Fruit fly (Drosophila melanogaster) whole organism: Measurements from ENCODE around the gene Art8.
A peak's percentile ranks its signal among the peaks of the same experiment; 100 is the strongest.

Source experiments
- CG8478 ChIP-seq: fragments of >200 bp; optimal IDR thresholded peaks from 2 replicates; lab custom pipeline; 2018; ENCODE audit warnings: inconsistent platforms
- Dll ChIP-seq: fragments of >200 bp; optimal IDR thresholded peaks from 2 replicates; lab custom pipeline; 2017
- EcR ChIP-seq, 2 experiments: fragments of >200 bp; optimal IDR thresholded peaks; 2 replicates each; lab custom pipeline; 2017; ENCODE audit warnings: missing biosample characterization in 2 of 2, missing genetic modification characterization in 2 of 2, missing genetic modification reagents in 2 of 2
- pan ChIP-seq: fragments of >200 bp; optimal IDR thresholded peaks from 2 replicates; lab custom pipeline; 2017
- psq ChIP-seq: fragments of >200 bp; optimal IDR thresholded peaks from 2 replicates; lab custom pipeline; 2017
- usp ChIP-seq: fragments of >200 bp; optimal IDR thresholded peaks from 2 replicates; lab custom pipeline; 2017; ENCODE audit warnings: missing biosample characterization, missing genetic modification characterization, mixed read lengths

Art8 gene

DNA sequence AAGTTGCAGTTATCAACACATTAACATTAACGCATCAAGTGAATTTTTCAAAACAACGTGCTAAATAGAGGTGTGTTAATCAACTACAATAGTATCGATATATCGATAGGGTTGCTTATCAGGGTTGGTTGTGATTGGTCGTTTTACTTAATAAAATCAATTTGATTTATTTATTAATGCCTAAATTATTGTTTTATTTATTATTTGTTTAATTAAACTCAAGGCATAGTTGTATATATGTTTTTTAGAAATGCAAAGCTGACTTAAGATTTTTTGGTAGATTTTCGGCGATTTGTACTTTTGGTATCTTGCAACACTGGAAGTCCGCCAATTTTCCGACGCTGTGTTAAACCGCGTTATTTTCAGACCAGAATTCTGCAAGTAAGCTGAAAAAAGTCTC is at the start of gene Art8, which contains the start of gene dUTPase:
Gene Art8, minus strand, starts transcription at position 88 of the 400 bp plus-strand sequence.
Gene dUTPase, plus strand, starts transcription at position 314 of the 400 bp plus-strand sequence.
- TF ChIP-seq pan (lab: Kevin White, UChicago) = no peak
- TF ChIP-seq usp (GFP tag; lab: Kevin White, UChicago) = no peak
- no peak for TF ChIP-seq EcR (GFP tag; optimal IDR thresholded peaks at IDR 0.05; lab: Kevin White, UChicago)
- no peak for TF ChIP-seq CG8478 (lab: Kevin White, UChicago)
- no peak for TF ChIP-seq Dll (lab: Kevin White, UChicago)
- TF ChIP-seq psq = no peak

DNA sequence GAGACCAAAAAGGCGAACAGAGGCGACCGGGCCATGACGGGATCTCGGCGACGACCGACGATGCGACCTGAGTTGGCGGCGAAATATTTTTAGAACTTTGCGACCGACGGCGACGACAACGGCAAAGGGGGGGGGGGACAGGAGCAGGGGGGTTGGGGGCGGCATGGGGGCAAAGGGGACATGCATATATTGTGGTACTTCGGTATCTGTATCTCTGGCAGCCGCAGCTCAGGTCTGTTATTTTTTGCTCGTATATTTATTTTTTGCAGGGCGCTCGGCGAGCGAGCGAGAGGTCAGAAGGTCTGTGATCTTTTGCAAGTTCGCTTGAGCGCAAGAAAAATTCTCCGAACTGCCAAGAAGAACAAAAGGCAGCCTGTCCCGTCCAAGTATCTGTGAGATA is 48.3 kb upstream of the Art8 start:
- no peak for TF ChIP-seq pan (lab: Kevin White, UChicago)
- no peak for TF ChIP-seq CG8478 (lab: Kevin White, UChicago)
- no peak for TF ChIP-seq EcR (GFP tag; optimal IDR thresholded peaks at IDR 0.05; lab: Kevin White, UChicago)
- TF ChIP-seq usp (GFP tag; lab: Kevin White, UChicago) = no peak
- no peak for TF ChIP-seq psq
- no peak for TF ChIP-seq Dll (lab: Kevin White, UChicago)

DNA sequence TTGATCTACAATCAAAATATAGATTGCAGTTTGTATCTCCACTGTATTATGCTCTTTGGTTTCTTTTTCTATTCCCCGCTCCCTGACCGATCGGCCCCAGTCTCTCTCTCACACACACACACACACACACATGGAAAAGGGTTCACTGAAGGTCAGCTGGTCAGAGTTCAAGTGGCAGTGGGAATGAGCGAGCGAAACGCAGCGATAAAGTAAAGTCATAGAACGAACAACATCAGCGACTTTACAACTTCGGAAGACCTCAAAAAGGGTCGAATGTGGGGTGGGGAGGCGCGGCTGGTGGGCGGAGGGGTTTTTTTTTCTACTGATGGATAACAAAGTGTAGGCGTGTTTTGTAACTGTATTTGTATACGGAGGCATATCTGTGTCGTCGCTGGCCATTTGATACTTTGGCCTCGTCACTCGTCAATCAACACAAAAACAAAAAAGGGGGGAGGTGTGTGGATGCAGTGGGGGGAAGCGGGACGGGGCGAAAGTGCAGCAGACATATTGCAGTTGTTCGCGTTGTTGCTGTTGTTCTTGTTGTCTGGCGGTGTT is 47.3 kb upstream of the Art8 start:
- no peak for TF ChIP-seq usp (GFP tag; lab: Kevin White, UChicago)
- TF ChIP-seq psq = no peak
- no peak for TF ChIP-seq Dll (lab: Kevin White, UChicago)
- TF ChIP-seq pan (lab: Kevin White, UChicago) = no peak
- TF ChIP-seq CG8478 (lab: Kevin White, UChicago) = no peak
- no peak for TF ChIP-seq EcR (GFP tag; optimal IDR thresholded peaks at IDR 0.05; lab: Kevin White, UChicago)

DNA sequence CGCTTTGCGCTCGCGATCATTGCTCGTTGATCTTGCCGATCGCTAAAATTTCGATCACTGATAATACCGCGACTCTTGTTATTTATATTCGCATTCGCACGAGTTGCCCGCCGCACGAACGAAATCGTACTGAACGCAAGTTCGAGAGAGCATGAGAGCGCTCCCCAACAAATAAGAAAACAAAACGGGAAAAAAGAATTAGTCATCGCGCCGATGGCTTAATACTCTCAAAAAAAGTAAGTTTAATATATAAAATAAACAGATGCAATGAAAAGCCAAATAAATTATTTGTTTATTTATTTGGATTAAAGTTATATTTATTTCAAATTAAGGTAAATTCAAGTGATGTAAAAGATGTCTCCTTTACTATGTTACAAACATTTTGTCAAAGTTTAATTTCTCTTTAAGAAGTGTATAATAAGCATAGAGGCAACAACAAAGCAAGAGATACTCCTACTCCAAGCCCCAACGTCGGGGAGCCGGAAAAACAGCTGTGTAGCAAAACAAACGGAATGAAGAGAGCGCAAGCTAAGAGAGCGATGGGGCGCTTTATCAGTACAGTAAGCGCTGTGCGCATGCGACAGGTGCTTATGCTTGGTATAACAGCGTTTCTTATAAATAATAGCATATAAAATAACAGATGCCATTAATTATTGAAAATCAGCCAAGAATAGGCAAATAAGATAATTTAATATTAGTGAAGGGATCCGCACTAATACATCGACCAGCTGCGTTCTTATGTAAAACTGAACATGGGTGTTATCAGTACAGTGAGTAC is 46.6 kb upstream of the Art8 start:
- TF ChIP-seq Dll (lab: Kevin White, UChicago) (no peak), pan (lab: Kevin White, UChicago) (no peak), usp (GFP tag; lab: Kevin White, UChicago) (no peak), CG8478 (lab: Kevin White, UChicago) (no peak), psq (no peak), EcR (GFP tag; optimal IDR thresholded peaks at IDR 0.05; lab: Kevin White, UChicago) (no peak)

DNA sequence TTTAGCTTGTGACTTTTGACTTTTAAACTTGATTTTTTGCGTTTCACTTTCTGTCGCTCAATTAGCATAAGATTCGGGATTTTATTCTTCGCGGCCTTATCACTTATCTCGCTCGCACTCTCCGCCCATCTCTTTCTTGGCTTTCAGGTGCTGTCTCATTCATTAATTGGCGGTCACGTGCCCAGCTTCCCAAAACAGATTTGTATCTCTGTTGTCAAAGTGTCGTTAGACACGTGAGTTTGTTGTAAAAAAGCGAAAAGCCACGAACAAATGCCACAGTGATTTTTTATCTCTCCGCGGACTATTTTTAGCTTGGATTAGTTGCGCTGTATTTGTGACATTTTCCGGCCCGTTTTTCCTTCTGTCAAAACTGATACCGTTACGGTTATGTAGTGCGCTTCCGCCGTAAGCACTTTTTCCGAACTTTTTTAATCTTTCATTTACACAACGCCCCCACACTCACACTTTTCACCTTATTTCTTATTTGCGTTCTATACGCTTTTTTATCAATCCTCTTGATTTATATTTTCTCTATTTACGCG is 46.0 kb upstream of the Art8 start:
- TF ChIP-seq psq (no peak), pan (lab: Kevin White, UChicago) (no peak), CG8478 (lab: Kevin White, UChicago) (no peak)

DNA sequence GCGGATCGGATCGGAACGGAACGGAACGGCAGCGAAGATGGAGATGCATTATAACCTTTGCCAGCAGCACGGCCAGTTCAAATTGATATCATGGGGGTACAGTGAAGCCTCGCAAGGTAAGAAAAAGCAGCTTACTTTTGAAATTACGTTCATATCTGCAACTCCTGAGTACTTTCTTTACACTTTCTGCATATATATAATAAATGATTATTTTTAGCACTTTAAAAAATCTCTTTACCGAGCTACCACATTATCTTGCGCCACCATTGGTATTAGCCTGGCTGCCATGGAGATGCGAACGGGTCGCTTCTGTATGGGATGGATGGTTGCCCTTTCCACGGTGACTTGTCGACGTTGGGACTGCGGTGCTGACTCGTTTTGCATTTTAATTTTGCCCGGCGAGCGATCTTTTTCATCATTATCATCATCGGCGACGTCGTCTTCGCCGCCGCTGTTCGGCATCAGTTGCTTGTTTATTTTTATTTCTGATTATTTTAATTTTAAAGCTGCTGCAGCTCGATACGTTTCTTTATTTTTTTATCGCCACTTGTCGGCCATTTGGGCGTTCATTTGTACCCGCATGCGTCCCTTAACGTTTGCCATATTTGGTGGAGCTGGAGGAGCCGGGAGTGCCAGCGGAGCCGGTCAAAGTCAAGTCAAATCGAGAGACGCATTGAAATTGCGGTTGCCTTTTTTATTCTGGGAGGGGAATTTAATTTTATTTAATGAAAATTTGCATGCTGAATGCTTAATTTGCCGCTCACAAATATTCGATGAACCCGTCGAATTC is 42.3 kb upstream of the Art8 start:
- TF ChIP-seq Dll (lab: Kevin White, UChicago) (no peak), psq (no peak), pan (lab: Kevin White, UChicago) (no peak), CG8478 (lab: Kevin White, UChicago) (no peak), usp (GFP tag; lab: Kevin White, UChicago) (no peak), EcR (GFP tag; optimal IDR thresholded peaks at IDR 0.05; lab: Kevin White, UChicago) (no peak)

DNA sequence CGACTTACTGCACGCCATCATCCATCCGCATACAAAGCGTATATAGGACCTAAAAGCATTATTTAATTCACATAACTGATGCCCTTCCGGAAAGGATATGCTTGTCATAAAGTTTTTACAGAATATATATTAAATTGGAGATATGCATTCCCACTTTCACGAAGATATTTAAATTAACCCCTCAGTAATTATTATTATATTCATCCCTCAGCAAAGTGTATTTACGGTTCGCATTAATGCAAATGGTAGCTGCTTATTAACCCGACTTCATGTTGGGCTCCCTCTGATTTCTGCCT is 41.6 kb upstream of the Art8 start:
- no peak for TF ChIP-seq usp (GFP tag; lab: Kevin White, UChicago)

DNA sequence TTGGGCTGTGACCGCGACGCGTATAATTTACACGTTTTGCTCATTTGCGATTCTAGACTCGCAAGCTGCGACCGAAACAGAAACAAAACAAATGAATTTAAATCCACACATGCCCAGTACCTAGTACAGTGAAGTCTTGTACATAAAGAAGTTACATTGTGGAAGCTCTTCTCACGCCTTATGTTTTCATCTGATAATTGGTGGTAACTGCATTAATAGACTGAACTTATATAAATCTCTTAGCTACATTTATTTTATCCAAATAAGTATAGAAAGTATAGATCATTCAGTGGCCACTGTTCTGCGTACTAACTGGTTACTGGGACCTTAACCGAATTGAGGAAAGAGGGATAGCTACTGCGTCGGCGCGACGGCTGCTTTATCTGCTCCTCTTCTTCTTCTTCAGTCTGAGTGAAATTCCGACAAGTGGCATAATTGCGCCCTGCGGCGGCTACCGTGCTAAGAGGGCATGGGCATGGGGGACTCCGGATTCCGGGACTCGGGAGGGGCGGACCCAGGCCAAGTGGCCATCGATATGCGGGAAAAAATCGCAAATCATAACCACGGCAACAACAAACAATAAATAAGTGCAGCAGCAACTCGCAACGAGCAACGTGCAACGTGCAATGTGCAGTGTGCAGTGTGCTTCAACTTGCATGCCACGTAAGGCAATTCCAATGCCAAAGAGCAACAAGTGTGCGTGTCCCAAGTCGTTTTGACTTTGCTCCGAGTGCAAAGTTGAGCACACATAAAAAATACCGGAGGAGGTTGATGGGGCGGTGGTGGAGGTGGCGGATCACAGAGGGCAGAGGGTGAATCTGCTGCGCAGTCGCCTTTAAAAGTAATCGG is 41.0 kb upstream of the Art8 start:
- TF ChIP-seq Dll (lab: Kevin White, UChicago) (peak; percentile 53), pan (lab: Kevin White, UChicago) (no peak), CG8478 (lab: Kevin White, UChicago) (no peak)

DNA sequence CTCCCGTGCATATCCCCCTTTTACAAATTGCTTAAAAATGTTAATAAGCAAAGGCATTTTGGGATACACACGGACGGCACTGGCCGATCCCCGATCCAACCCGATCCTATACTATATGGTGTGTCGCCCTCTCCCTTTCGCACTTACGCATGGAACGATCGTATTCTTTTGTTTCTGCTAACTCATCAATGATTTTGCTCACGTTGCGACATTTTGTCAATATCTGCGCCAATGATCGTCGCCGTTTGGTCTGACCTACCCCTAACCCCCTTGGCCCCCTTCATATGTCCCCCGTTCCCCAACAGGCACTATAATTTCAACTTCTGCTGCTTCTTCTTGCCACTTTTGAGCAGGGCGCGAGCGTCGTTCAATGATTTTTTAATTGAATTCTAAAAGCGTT is 38.8 kb upstream of the Art8 start:
- TF ChIP-seq CG8478 (lab: Kevin White, UChicago) = no peak
- TF ChIP-seq psq = no peak
- TF ChIP-seq pan (lab: Kevin White, UChicago) = no peak
- no peak for TF ChIP-seq Dll (lab: Kevin White, UChicago)
- no peak for TF ChIP-seq EcR (GFP tag; optimal IDR thresholded peaks at IDR 0.05; lab: Kevin White, UChicago)
- no peak for TF ChIP-seq usp (GFP tag; lab: Kevin White, UChicago)

DNA sequence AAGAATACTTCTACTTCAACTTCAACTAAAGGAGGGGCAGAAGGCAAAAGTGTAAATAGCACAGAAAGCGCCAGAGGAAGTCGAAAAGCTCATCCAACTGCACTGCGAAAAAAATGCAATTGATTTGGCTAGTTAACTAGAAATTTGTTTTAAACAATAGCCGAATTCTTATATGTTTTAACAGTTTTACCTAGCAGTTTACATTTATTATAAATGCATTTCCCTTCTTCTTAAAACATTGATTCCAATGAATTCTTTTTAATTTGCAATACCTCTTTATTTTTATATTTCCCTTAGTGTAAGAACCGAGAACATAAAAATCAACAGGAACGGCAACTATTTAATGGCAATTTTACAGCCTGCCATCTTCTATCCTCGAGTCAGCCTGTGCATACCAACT is 37.4 kb upstream of the Art8 start:
- TF ChIP-seq usp (GFP tag; lab: Kevin White, UChicago) (no peak), Dll (lab: Kevin White, UChicago) (no peak), CG8478 (lab: Kevin White, UChicago) (no peak)

DNA sequence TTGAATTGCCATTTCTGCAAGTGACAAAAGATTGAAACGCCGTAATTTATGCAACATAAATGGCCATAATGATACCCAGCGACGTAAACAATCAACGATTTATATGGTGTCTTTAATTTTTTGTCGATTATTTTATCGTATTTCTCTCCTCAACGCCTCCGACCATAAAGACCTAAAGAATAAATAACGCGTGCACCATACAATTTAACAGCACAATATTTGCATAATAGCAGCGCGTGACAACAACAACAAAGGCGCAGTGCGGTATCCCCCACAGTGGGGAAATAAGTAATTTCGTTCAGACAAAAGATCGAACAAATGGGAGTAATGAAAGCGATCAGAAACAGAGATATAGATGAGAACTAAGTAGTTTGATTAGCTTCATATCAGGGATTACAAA is 35.2 kb upstream of the Art8 start:
- TF ChIP-seq psq (no peak), pan (lab: Kevin White, UChicago) (no peak), CG8478 (lab: Kevin White, UChicago) (no peak), usp (GFP tag; lab: Kevin White, UChicago) (no peak), EcR (GFP tag; optimal IDR thresholded peaks at IDR 0.05; lab: Kevin White, UChicago) (no peak), Dll (lab: Kevin White, UChicago) (no peak)
